Worm (Caenorhabditis elegans) whole organism, young adult: ENCODE results near the gene irk-3.
A peak's percentile ranks its signal among the peaks of the same experiment; 100 is the strongest.

Source experiments
- B0019.2 ChIP-seq: fragments of 200-800 bp; sonication (Bioruptor generic); conservative IDR thresholded peaks from 2 replicates; pipeline ENCODE4 v1.3.6; 2022; ENCODE audit warnings: missing genetic modification reagents, missing genetic modification characterization, missing compliant biosample characterization
- B0035.1 ChIP-seq: sonication (generic microtip); optimal IDR thresholded peaks from 2 replicates; lab custom pipeline; 2016; ENCODE audit warnings: missing genetic modification characterization, mild to moderate bottlenecking, missing compliant biosample characterization, missing genotype, missing genetic modification reagents
- B0336.3 ChIP-seq: fragments of 200-800 bp; sonication (Bioruptor generic); IDR thresholded peaks from 2 replicates; pipeline ENCODE4 v1.3.6; 2022; ENCODE audit warnings: missing genetic modification characterization, missing compliant biosample characterization
- C06A6.2 ChIP-seq: fragments of 200-800 bp; sonication (Bioruptor generic); conservative IDR thresholded peaks from 2 replicates; pipeline ENCODE4 v1.3.6; 2022; ENCODE audit warnings: missing genetic modification characterization, missing compliant biosample characterization
- F22D6.2 ChIP-seq: sonication (generic microtip); optimal IDR thresholded peaks from 2 replicates; lab custom pipeline; 2016; ENCODE audit warnings: mild to moderate bottlenecking, missing genetic modification characterization, missing compliant biosample characterization
- F23B12.7 ChIP-seq: sonication (generic microtip); optimal IDR thresholded peaks from 2 replicates; lab custom pipeline; 2017; ENCODE audit warnings: missing genetic modification characterization, mild to moderate bottlenecking, missing compliant biosample characterization, antibody characterized with exemption, moderate library complexity; ENCODE audit not compliant: insufficient read depth
- F55B11.4 ChIP-seq: sonication (generic microtip); optimal IDR thresholded peaks from 2 replicates; lab custom pipeline; 2016; ENCODE audit warnings: missing compliant biosample characterization, missing genetic modification characterization, borderline replicate concordance; ENCODE audit not compliant: insufficient read depth
- K12H6.12 ChIP-seq: fragments of 200-800 bp; sonication (Bioruptor generic); optimal IDR thresholded peaks from 2 replicates; lab custom pipeline; 2018; ENCODE audit warnings: mild to moderate bottlenecking, missing genetic modification characterization, missing compliant biosample characterization
- Y53G8AR.9 ChIP-seq: fragments of 200-800 bp; sonication (Bioruptor generic); conservative IDR thresholded peaks from 2 replicates; pipeline ENCODE4 v1.3.6; 2022; ENCODE audit warnings: missing genetic modification reagents, missing genetic modification characterization, missing compliant biosample characterization
- akir-1 ChIP-seq: fragments of 200-800 bp; sonication (Bioruptor generic); optimal IDR thresholded peaks from 2 replicates; lab custom pipeline; 2018; ENCODE audit warnings: mild to moderate bottlenecking, missing genetic modification characterization, moderate library complexity, missing compliant biosample characterization
- attf-3 ChIP-seq: fragments of 200-800 bp; sonication (Bioruptor generic); conservative IDR thresholded peaks from 2 replicates; pipeline ENCODE4 v1.3.6; 2022; ENCODE audit warnings: missing genetic modification reagents, missing genetic modification characterization, missing compliant biosample characterization
- attf-5 ChIP-seq: fragments of 200-800 bp; sonication (Bioruptor generic); optimal IDR thresholded peaks from 2 replicates; lab custom pipeline; 2018; ENCODE audit warnings: mild to moderate bottlenecking, missing genetic modification characterization, missing compliant biosample characterization
- attf-6 ChIP-seq: fragments of 200-800 bp; sonication (Bioruptor generic); IDR thresholded peaks from 2 replicates; pipeline ENCODE4 v1.3.6; 2022; ENCODE audit warnings: missing genetic modification reagents, missing genetic modification characterization, missing compliant biosample characterization
- ceh-27 ChIP-seq: fragments of 200-800 bp; sonication (Bioruptor generic); optimal IDR thresholded peaks from 2 replicates; lab custom pipeline; 2018; ENCODE audit warnings: mild to moderate bottlenecking, missing genetic modification characterization, moderate library complexity, missing compliant biosample characterization
- ceh-40 ChIP-seq: fragments of 200-800 bp; sonication (Bioruptor generic); IDR thresholded peaks from 2 replicates; pipeline ENCODE4 v1.3.6; 2022; ENCODE audit warnings: missing genetic modification characterization, missing compliant biosample characterization
- ceh-79 ChIP-seq: sonication (generic microtip); optimal IDR thresholded peaks from 2 replicates; lab custom pipeline; 2017; ENCODE audit warnings: mild to moderate bottlenecking, missing genetic modification characterization, missing compliant biosample characterization
- dox-1 ChIP-seq: fragments of 200-800 bp; sonication (Bioruptor generic); IDR thresholded peaks from 2 replicates; pipeline ENCODE4 v1.3.6; 2022; ENCODE audit warnings: missing genetic modification reagents, missing genetic modification characterization, missing compliant biosample characterization
- dpff-1 ChIP-seq: sonication (generic microtip); optimal IDR thresholded peaks from 2 replicates; lab custom pipeline; 2017; ENCODE audit warnings: mild to moderate bottlenecking, missing genetic modification characterization, missing compliant biosample characterization
- dpl-1 ChIP-seq: fragments of 150-350 bp; optimal IDR thresholded peaks from 2 replicates; lab custom pipeline; 2014; ENCODE audit warnings: missing biosample characterization, missing genetic modification reagents, missing genetic modification characterization
- ets-4 ChIP-seq: fragments of 200-800 bp; sonication (Bioruptor generic); optimal IDR thresholded peaks from 2 replicates; lab custom pipeline; 2018; ENCODE audit warnings: mild to moderate bottlenecking, missing genetic modification characterization, missing compliant biosample characterization
- fkh-3 ChIP-seq: sonication (generic microtip); optimal IDR thresholded peaks from 2 replicates; lab custom pipeline; 2016; ENCODE audit warnings: mild to moderate bottlenecking, missing genetic modification characterization, missing compliant biosample characterization
- gei-17 ChIP-seq: fragments of 200-800 bp; sonication (Bioruptor generic); optimal IDR thresholded peaks from 2 replicates; lab custom pipeline; 2018; ENCODE audit warnings: mild to moderate bottlenecking, missing genetic modification characterization, missing compliant biosample characterization
- hlh-12 ChIP-seq: sonication (generic microtip); optimal IDR thresholded peaks from 2 replicates; lab custom pipeline; 2016; ENCODE audit warnings: missing genetic modification characterization, missing compliant biosample characterization
- hlh-26 ChIP-seq: fragments of 200-800 bp; sonication (Bioruptor generic); conservative IDR thresholded peaks from 2 replicates; pipeline ENCODE4 v1.3.6; 2022; ENCODE audit warnings: missing genetic modification reagents, missing genetic modification characterization, missing compliant biosample characterization
- hrde-1 ChIP-seq: sonication (generic microtip); optimal IDR thresholded peaks from 2 replicates; lab custom pipeline; 2016; ENCODE audit warnings: missing genetic modification characterization, mild to moderate bottlenecking, missing compliant biosample characterization, moderate library complexity, missing genotype, missing genetic modification reagents, borderline replicate concordance
- lin-35 ChIP-seq, 3 experiments: fragments of 150-350 bp in 2 of 3; sonication (generic microtip) in 1 of 3; optimal IDR thresholded peaks; 2 replicates each; lab custom pipeline; 2014 to 2018; ENCODE audit warnings: missing biosample characterization in 3 of 3, missing genetic modification characterization in 3 of 3, missing genetic modification reagents in 3 of 3
- lin-40 ChIP-seq: sonication (generic microtip); optimal IDR thresholded peaks from 2 replicates; lab custom pipeline; 2016; ENCODE audit warnings: missing genetic modification characterization, mild to moderate bottlenecking, missing compliant biosample characterization, missing genotype, missing genetic modification reagents
- lin-54 ChIP-seq: fragments of 200-800 bp; sonication (Bioruptor generic); optimal IDR thresholded peaks from 2 replicates; lab custom pipeline; 2018; ENCODE audit warnings: mild to moderate bottlenecking, missing genetic modification characterization, missing compliant biosample characterization
- madf-8 ChIP-seq: fragments of 200-800 bp; sonication (Bioruptor generic); conservative IDR thresholded peaks from 2 replicates; pipeline ENCODE4 v1.3.6; 2022; ENCODE audit warnings: missing genetic modification reagents, missing genetic modification characterization, missing compliant biosample characterization
- mes-4 ChIP-seq: sonication (generic microtip); optimal IDR thresholded peaks from 2 replicates; lab custom pipeline; 2016; ENCODE audit warnings: missing genotype, missing genetic modification characterization, missing compliant biosample characterization
- nfya-1 ChIP-seq: sonication (generic microtip); optimal IDR thresholded peaks from 2 replicates; lab custom pipeline; 2017; ENCODE audit warnings: antibody characterized with exemption, missing compliant biosample characterization, missing genetic modification characterization, borderline replicate concordance; ENCODE audit not compliant: insufficient read depth
- nhr-120 ChIP-seq: fragments of 200-800 bp; sonication (Bioruptor generic); IDR thresholded peaks from 2 replicates; pipeline ENCODE4 v1.3.6; 2022; ENCODE audit warnings: missing genetic modification characterization, missing compliant biosample characterization
- nhr-179 ChIP-seq: sonication (generic microtip); optimal IDR thresholded peaks from 2 replicates; lab custom pipeline; 2016; ENCODE audit warnings: mild to moderate bottlenecking, missing genetic modification characterization, missing compliant biosample characterization
- nhr-27 ChIP-seq: fragments of 200-800 bp; sonication (Bioruptor generic); optimal IDR thresholded peaks from 2 replicates; lab custom pipeline; 2018; ENCODE audit warnings: mild to moderate bottlenecking, missing genetic modification characterization, moderate library complexity, missing compliant biosample characterization
- pbrm-1 ChIP-seq: fragments of 200-800 bp; sonication (Bioruptor generic); IDR thresholded peaks from 2 replicates; pipeline ENCODE4 v1.3.6; 2022; ENCODE audit warnings: missing genetic modification reagents, missing genetic modification characterization, missing compliant biosample characterization
- sdz-38 ChIP-seq: sonication (generic microtip); optimal IDR thresholded peaks from 2 replicates; lab custom pipeline; 2016; ENCODE audit warnings: missing genotype, missing genetic modification characterization, missing compliant biosample characterization
- snpc-1.3 ChIP-seq: sonication (generic microtip); optimal IDR thresholded peaks from 2 replicates; lab custom pipeline; 2017; ENCODE audit warnings: missing genetic modification characterization, mild to moderate bottlenecking, missing compliant biosample characterization, antibody characterized with exemption, moderate library complexity, missing genotype, missing genetic modification reagents; ENCODE audit not compliant: insufficient read depth
- sptf-2 ChIP-seq: fragments of 200-800 bp; sonication (Bioruptor generic); optimal IDR thresholded peaks from 2 replicates; lab custom pipeline; 2018; ENCODE audit warnings: mild to moderate bottlenecking, missing genetic modification characterization, missing compliant biosample characterization
- ztf-25 ChIP-seq: fragments of 200-800 bp; sonication (Bioruptor generic); IDR thresholded peaks from 2 replicates; pipeline ENCODE4 v1.3.6; 2022; ENCODE audit warnings: missing genetic modification reagents, missing genetic modification characterization, missing compliant biosample characterization
- ztf-28 ChIP-seq: fragments of 200-800 bp; sonication (Bioruptor generic); IDR thresholded peaks from 2 replicates; pipeline ENCODE4 v1.3.6; 2022; ENCODE audit warnings: missing genetic modification reagents, missing genetic modification characterization, missing compliant biosample characterization

irk-3 gene

DNA sequence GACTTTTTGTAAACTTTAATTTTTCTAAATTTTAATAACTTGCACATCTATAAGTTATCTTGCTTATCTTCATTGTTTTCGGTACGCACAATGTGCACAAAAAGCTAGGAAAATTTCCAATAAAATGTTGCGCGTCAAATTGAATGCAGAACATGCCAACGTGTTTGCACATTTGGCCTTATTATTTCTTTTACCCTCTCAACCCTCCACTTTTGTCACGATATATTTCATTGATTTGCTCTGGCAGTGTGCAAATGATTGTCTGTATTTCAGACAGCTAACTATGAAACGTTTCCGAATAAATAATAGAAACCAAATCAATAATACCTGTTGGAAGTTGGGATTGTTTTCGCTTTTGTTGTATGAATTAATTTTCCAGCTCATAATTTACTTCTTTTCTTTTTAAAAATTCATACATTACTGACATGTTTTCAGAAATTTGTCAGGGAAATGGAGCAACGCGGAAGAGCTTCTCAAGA lies 20.5 kb downstream of the irk-3 start, which contains the start of gene wdr-5.2:
Gene wdr-5.2 (plus strand): TSS at position 429 of the 479 bp plus-strand sequence.
- TF ChIP-seq nfya-1 (tag; lab: Kevin White, UChicago) = no peak
- TF ChIP-seq ets-4 (GFP tag; lab: Kevin White, UChicago) = no peak
- no peak for TF ChIP-seq akir-1
- no peak for TF ChIP-seq hrde-1 (tag; lab: Kevin White, UChicago)
- no peak for TF ChIP-seq B0019.2
- peak; percentile 37 for TF ChIP-seq attf-5 (GFP tag; lab: Kevin White, UChicago)
- no peak for TF ChIP-seq nhr-120 (GFP tag; lab: Robert Waterston, UW)
- TF ChIP-seq lin-40 (tag; lab: Kevin White, UChicago) = no peak
- TF ChIP-seq ztf-28 (GFP tag; lab: Robert Waterston, UW) = no peak

ce11 chrX:14347573-14347972 lies 22.6 kb downstream of the irk-3 start, which contains the start of gene K04G11.3:
Gene K04G11.3 (minus strand): TSS chrX:14347673.
- TF ChIP-seq B0336.3 (GFP tag; lab: Robert Waterston, UW) (no peak), dox-1 (GFP tag; lab: Robert Waterston, UW) (no peak), mes-4 (tag; lab: Kevin White, UChicago) (no peak), attf-6 (GFP tag; lab: Robert Waterston, UW) (no peak), Y53G8AR.9 (no peak), nhr-179 (no peak), hlh-26 (no peak), dpl-1 (GFP tag; lab: Kevin White, UChicago) (no peak), hlh-12 (tag; lab: Kevin White, UChicago) (no peak), B0019.2 (no peak), fkh-3 (tag; lab: Kevin White, UChicago) (no peak), ceh-79 (tag; lab: Kevin White, UChicago) (no peak), dpff-1 (tag; lab: Kevin White, UChicago) (no peak), sdz-38 (tag; lab: Kevin White, UChicago) (no peak), pbrm-1 (GFP tag; lab: Robert Waterston, UW) (no peak), attf-5 (GFP tag; lab: Kevin White, UChicago) (no peak), nfya-1 (tag; lab: Kevin White, UChicago) (no peak), madf-8 (GFP tag; lab: Robert Waterston, UW) (no peak)

DNA sequence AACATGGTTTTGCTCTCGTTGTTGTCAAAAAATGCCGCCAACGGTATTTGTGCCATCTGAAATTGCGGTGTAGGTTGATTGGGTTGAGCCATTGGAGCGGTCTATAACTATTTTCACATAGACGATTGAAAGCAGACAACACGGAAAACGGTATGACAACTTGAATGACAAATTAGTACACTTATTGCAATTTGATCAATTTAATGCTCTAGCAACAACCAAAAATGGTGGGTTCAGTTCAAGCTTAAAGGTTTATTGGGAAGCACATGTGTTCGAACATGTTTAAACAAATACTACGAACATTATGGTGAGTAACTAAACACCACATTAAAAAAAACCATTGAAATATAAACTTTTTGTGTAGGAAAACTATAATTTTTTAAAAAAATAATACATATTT lies 29.8 kb downstream of the irk-3 start, which contains the start of gene sel-7:
Gene sel-7 (minus strand): TSS at position 101 of the 400 bp plus-strand sequence.
- TF ChIP-seq sptf-2 (no peak), ceh-27 (GFP tag; lab: Kevin White, UChicago) (no peak), ceh-40 (GFP tag; lab: Robert Waterston, UW) (no peak), ztf-25 (GFP tag; lab: Robert Waterston, UW) (no peak), lin-54 (GFP tag; lab: Kevin White, UChicago) (no peak), attf-5 (GFP tag; lab: Kevin White, UChicago) (no peak), K12H6.12 (tag; lab: Kevin White, UChicago) (no peak), gei-17 (no peak), F23B12.7 (tag; lab: Kevin White, UChicago) (no peak), attf-3 (GFP tag; lab: Robert Waterston, UW) (no peak), snpc-1.3 (no peak), lin-35 (GFP tag; optimal IDR thresholded peaks at IDR 0.05; lab: Kevin White, UChicago) (no peak), C06A6.2 (GFP tag; lab: Robert Waterston, UW) (no peak), nhr-27 (tag; lab: Kevin White, UChicago) (no peak), F22D6.2 (no peak), B0035.1 (tag; lab: Kevin White, UChicago) (no peak), F55B11.4 (tag; lab: Kevin White, UChicago) (no peak)
